Fruit fly (Drosophila melanogaster): ENCODE measurements around the gene CG7083.

CG7083 gene

dm6 chr3L:8325559-8325958 is 15.0 kb upstream of the CG7083 start, which contains the start of gene CG34461:
Gene CG34461, plus strand, starts transcription at chr3L:8325859.
- TF ChIP-seq noc (tag; optimal IDR thresholded peaks at IDR 0.05), result no peak

dm6 chr3L:8328283-8328682 is 12.3 kb upstream of the CG7083 start, which contains the start of gene CG34462:
Gene CG34462, plus strand, starts transcription at chr3L:8328583.
- TF ChIP-seq noc (tag; optimal IDR thresholded peaks at IDR 0.05), result no peak

- TF ChIP-seq noc (tag; optimal IDR thresholded peaks at IDR 0.05), result no peak
These were observed 11.6 kb upstream of the CG7083 start for dm6 chr3L:8329005-8329404.

dm6 chr3L:8331414-8331813 is 9.2 kb upstream of the CG7083 start:
- no peak for TF ChIP-seq noc (tag; optimal IDR thresholded peaks at IDR 0.05)

- no peak for TF ChIP-seq noc (tag; optimal IDR thresholded peaks at IDR 0.05)
These were observed 7.0 kb upstream of the CG7083 start for dm6 chr3L:8333574-8333973.

- TF ChIP-seq noc (tag; optimal IDR thresholded peaks at IDR 0.05), result no peak
These were observed 6.2 kb upstream of the CG7083 start for dm6 chr3L:8334338-8334737.

dm6 chr3L:8336372-8336771 is 4.2 kb upstream of the CG7083 start, which contains the start of gene Cpr66Cb:
Gene Cpr66Cb, plus strand, starts transcription at chr3L:8336672.
- TF ChIP-seq noc (tag; optimal IDR thresholded peaks at IDR 0.05), result no peak

- no peak for TF ChIP-seq noc (tag; optimal IDR thresholded peaks at IDR 0.05)
These were observed 1.7 kb upstream of the CG7083 start, which contains the start of gene Pex2 for dm6 chr3L:8338921-8339320. Gene Pex2, plus strand, starts transcription at chr3L:8339051.

- TF ChIP-seq noc (tag; optimal IDR thresholded peaks at IDR 0.05), result no peak
These were observed 4.6 kb downstream of the CG7083 start for dm6 chr3L:8345182-8345581.

dm6 chr3L:8346100-8346980 is 5.8 kb downstream of the CG7083 start, which contains the start of the genes CG7182 and GAPcenA:
Gene CG7182, minus strand, starts transcription at chr3L:8346382.
Gene GAPcenA, plus strand, starts transcription at chr3L:8346561.
- peak; percentile 81 for TF ChIP-seq noc (tag; optimal IDR thresholded peaks at IDR 0.05)

dm6 chr3L:8347346-8347745 is 6.8 kb downstream of the CG7083 start:
- TF ChIP-seq noc (tag; optimal IDR thresholded peaks at IDR 0.05), result no peak

dm6 chr3L:8356196-8356595 is 15.6 kb downstream of the CG7083 start, which contains the start of gene Culd:
Gene Culd, minus strand, starts transcription at chr3L:8356296.
- TF ChIP-seq noc (tag; optimal IDR thresholded peaks at IDR 0.05), result no peak

dm6 chr3L:8358138-8358537 is 17.6 kb downstream of the CG7083 start:
- peak; percentile 27 for TF ChIP-seq noc (tag; optimal IDR thresholded peaks at IDR 0.05)

dm6 chr3L:8358776-8359455 is 18.3 kb downstream of the CG7083 start:
- TF ChIP-seq noc (tag; optimal IDR thresholded peaks at IDR 0.05), result peak; percentile 60

dm6 chr3L:8360063-8360642 is 19.6 kb downstream of the CG7083 start:
- TF ChIP-seq noc (tag; optimal IDR thresholded peaks at IDR 0.05), result no peak

dm6 chr3L:8360643-8361110 is 20.1 kb downstream of the CG7083 start, which contains the start of gene Idh:
Gene Idh, minus strand, starts transcription at chr3L:8360906.
- peak; percentile 61 for TF ChIP-seq noc (tag; optimal IDR thresholded peaks at IDR 0.05)

Measured in whole organism, larva.